Fruit fly (Drosophila melanogaster) whole organism, embryonic: ENCODE results near the gene ca.

Experiments used
- CG12104 ChIP-seq: fragments of 200-800 bp; sonication (Bioruptor generic); optimal IDR thresholded peaks from 3 replicates; lab custom pipeline; 2016; ENCODE audit warnings: missing biosample characterization, missing genetic modification characterization
- CG18476 ChIP-seq: fragments of 200-800 bp; sonication (Bioruptor generic); optimal IDR thresholded peaks from 2 replicates; lab custom pipeline; 2016; ENCODE audit warnings: missing biosample characterization, mild to moderate bottlenecking, missing genetic modification characterization
- CG34224 ChIP-seq: fragments of 200-800 bp; sonication (Bioruptor generic); IDR thresholded peaks from 3 replicates; pipeline ENCODE4 v1.3.6; 2022; ENCODE audit warnings: missing biosample characterization, missing genetic modification characterization; ENCODE audit not compliant: partially characterized antibody
- CG7786 ChIP-seq: fragments of 200-800 bp; sonication (Bioruptor generic); optimal IDR thresholded peaks from 2 replicates; lab custom pipeline; 2016; ENCODE audit warnings: missing biosample characterization, missing genetic modification characterization
- az2 ChIP-seq: fragments of 200-800 bp; sonication (Bioruptor generic); optimal IDR thresholded peaks from 3 replicates; lab custom pipeline; 2016; ENCODE audit warnings: missing biosample characterization, missing genetic modification characterization
- usp ChIP-seq: fragments of >200 bp; optimal IDR thresholded peaks from 2 replicates; lab custom pipeline; 2017; ENCODE audit warnings: missing biosample characterization, missing genetic modification characterization

DNA sequence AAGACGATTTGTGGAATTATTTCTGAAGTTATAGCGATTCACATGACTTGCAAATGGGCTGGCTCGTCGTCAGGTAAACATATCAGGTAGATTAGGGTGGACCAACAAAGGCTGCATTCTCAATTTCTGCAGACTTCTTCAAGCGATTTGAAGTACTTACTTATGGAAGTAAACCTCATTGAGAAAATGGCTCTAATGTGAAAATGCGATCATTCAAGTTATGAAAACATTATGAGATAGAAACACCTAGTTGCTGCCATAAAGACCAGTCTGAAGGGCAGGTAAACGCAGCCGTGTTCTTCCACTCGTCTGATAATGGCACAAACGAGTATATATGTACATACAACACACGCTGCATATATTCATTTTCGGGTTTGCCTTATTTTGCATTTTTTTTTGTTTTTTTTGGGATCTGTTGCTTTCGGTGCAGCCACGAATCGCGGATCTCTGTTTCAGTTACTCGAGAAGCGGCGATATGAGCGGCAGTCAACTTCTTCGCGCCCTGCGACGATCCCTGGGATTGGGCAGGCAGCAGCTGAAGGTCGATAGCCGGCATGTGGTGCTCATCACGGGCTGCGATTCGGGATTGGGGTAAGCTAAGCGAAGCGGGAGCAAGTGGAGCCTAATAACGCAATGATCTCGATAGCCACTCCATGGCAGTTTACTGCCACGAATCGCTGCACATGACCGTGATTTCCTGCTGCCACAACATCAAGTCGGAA, 12.3 kb upstream of the ca start, which contains the start of gene sro:
- no peak for TF ChIP-seq CG12104
- TF ChIP-seq CG7786 (GFP tag; lab: Kevin White, UChicago) = no peak
- TF ChIP-seq CG34224 (GFP tag; lab: Robert Waterston, UW) = no peak
- TF ChIP-seq usp (GFP tag; lab: Kevin White, UChicago) = no peak
- TF ChIP-seq CG18476 (GFP tag; lab: Kevin White, UChicago) = no peak
- TF ChIP-seq az2 (GFP tag; lab: Kevin White, UChicago) = no peak
